Worm (Caenorhabditis elegans) whole organism, early embryonic: Measurements from ENCODE around the gene F07E5.12.

ENCODE experiments used
- B0310.2 ChIP-seq: sonication (generic microtip); optimal IDR thresholded peaks from 2 replicates; lab custom pipeline; 2016; ENCODE audit warnings: mild to moderate bottlenecking, missing genetic modification characterization, missing compliant biosample characterization
- ama-1 ChIP-seq: fragments of 150-350 bp; optimal IDR thresholded peaks from 2 replicates; lab custom pipeline; 2014
- ceh-13 ChIP-seq: fragments of 200-800 bp; sonication (Bioruptor generic); optimal IDR thresholded peaks from 2 replicates; lab custom pipeline; 2018; ENCODE audit warnings: mild to moderate bottlenecking, missing genetic modification characterization, missing compliant biosample characterization
- flt-1 ChIP-seq: fragments of 200-800 bp; sonication (Bioruptor generic); IDR thresholded peaks from 2 replicates; pipeline ENCODE4 v1.3.6; 2022; ENCODE audit warnings: missing genetic modification characterization, missing compliant biosample characterization
- hmbx-1 ChIP-seq: sonication (generic microtip); optimal IDR thresholded peaks from 2 replicates; lab custom pipeline; 2016; ENCODE audit warnings: mild to moderate bottlenecking, missing genetic modification characterization, missing compliant biosample characterization
- scrt-1 ChIP-seq: fragments of 200-800 bp; sonication (Bioruptor generic); IDR thresholded peaks from 2 replicates; pipeline ENCODE4 v1.3.6; 2022; ENCODE audit warnings: missing genetic modification characterization, missing compliant biosample characterization

DNA sequence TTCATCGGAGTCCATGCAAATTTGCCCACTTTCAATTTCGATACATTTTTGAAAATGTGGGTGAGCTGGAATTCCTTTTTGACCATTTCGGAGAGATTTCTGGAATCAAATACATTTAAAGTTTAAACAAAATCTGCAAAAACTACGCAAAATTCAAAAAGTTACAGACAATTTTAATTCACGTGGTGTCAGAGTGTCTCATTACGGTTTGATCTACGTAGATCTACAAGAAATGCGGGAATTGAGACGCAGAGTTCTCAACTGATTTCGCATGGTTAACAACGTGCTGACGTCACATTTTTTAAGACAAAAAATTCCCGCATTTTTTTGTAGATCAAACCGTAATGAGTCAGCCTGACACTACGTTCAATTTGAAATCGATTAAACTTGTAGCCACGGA is 41.2 kb upstream of the F07E5.12 start, which contains the start of gene bath-21:
- TF ChIP-seq scrt-1 (GFP tag; lab: Robert Waterston, UW) (no peak), flt-1 (GFP tag; lab: Robert Waterston, UW) (no peak), hmbx-1 (tag; lab: Kevin White, UChicago) (no peak), ama-1 (lab: Kevin White, UChicago) (no peak), ceh-13 (GFP tag; lab: Kevin White, UChicago) (no peak), B0310.2 (tag; lab: Kevin White, UChicago) (no peak)
